Worm (Caenorhabditis elegans): Measurements from ENCODE around the gene K10D2.5.

ce11 chrIII:5162820-5163631 is 9.5 kb upstream of the K10D2.5 start, which contains the start of gene gars-1:
- TF ChIP-seq nfyb-1 (GFP tag; IDR thresholded peaks at IDR 0.05) (no peak), F10E7.11 (tag; optimal IDR thresholded peaks at IDR 0.05) (no peak), madf-3 (GFP tag; IDR thresholded peaks at IDR 0.05) (no peak)

Measured in whole organism, young adult.